2 fruit fly cellular contexts compared by ENCODE assay signal in genomic region chr2L:2109746-2110145, dm6.
TF ChIP-seq lines count a peak whose summit lies in the region.

dpr3 (minus strand) TSS chr2L:2109878.

- TF ChIP-seq CTCF in whole organism, embryonic (GFP tag; optimal IDR thresholded peaks at IDR 0.05; lab: Kevin White, UChicago) = no peak

TF ChIP-seq in whole organism, adult, 20 proteins besides CTCF, POLR2A, EP300 and RAD21:
- no peak for TF ChIP-seq cnc (optimal IDR thresholded peaks at IDR 0.05; lab: Kevin White, UChicago)
- TF ChIP-seq pad (GFP tag; optimal IDR thresholded peaks at IDR 0.05; lab: Kevin White, UChicago) = peak; percentile 22
- TF ChIP-seq CG14711 (tag; optimal IDR thresholded peaks at IDR 0.05; lab: Kevin White, UChicago) = no peak
TF ChIP-seq in whole organism, adult: peak in this region for 1.

TF ChIP-seq in whole organism, embryonic, 481 proteins besides CTCF, POLR2A, EP300 and RAD21:
- 0 out of 3 replicates have a peak, but pooled peaks have one; percentile 14 for TF ChIP-seq knrl (GFP tag; IDR thresholded peaks at IDR 0.05; lab: Robert Waterston, UW; ENCODE audit: partially characterized antibody)
- TF ChIP-seq CG34422 (GFP tag; IDR thresholded peaks at IDR 0.05; lab: Robert Waterston, UW) = peak; percentile 19; the same call in 1 of the 3 replicates
- no peak for TF ChIP-seq CG18011 (GFP tag; optimal IDR thresholded peaks at IDR 0.05; lab: Kevin White, UChicago)
- no peak for TF ChIP-seq CG8765 (GFP tag; IDR thresholded peaks at IDR 0.05; lab: Robert Waterston, UW)
- TF ChIP-seq Ssrp (tag; optimal IDR thresholded peaks at IDR 0.05; lab: Kevin White, UChicago) = no peak
- no peak for TF ChIP-seq E2f2 (GFP tag; IDR thresholded peaks at IDR 0.05; lab: Robert Waterston, UW)
- no peak for TF ChIP-seq vfl (GFP tag; optimal IDR thresholded peaks at IDR 0.05; lab: Kevin White, UChicago)
- peak; percentile 61 for TF ChIP-seq Med (GFP tag; lab: Kevin White, UChicago)
- peak; percentile 8; the same call in 1 of the 2 replicates for TF ChIP-seq amos (GFP tag; IDR thresholded peaks at IDR 0.05; lab: Robert Waterston, UW; ENCODE audit: partially characterized antibody)
- no peak for TF ChIP-seq gsb (GFP tag; IDR thresholded peaks at IDR 0.05; lab: Robert Waterston, UW)
- TF ChIP-seq Doc3 (GFP tag; IDR thresholded peaks at IDR 0.05; lab: Robert Waterston, UW; ENCODE audit: partially characterized antibody) = no peak
- peak; percentile 95 for TF ChIP-seq Deaf1 (tag; optimal IDR thresholded peaks at IDR 0.05; lab: Kevin White, UChicago)
- TF ChIP-seq sisA (GFP tag; IDR thresholded peaks at IDR 0.05; lab: Robert Waterston, UW) = no peak
- TF ChIP-seq CG33213 (GFP tag; optimal IDR thresholded peaks at IDR 0.05; lab: Kevin White, UChicago) = no peak
- TF ChIP-seq CG13894 (tag; optimal IDR thresholded peaks at IDR 0.05; lab: Kevin White, UChicago) = peak; percentile 44
